Fruit fly (Drosophila melanogaster) whole organism, prepupa: ENCODE measurements around the gene Mzt1.

Experiments
- Blimp-1 ChIP-seq: fragments of 200-800 bp; sonication (Bioruptor generic); optimal IDR thresholded peaks from 3 replicates; lab custom pipeline; 2017; ENCODE audit warnings: missing biosample characterization, missing genetic modification characterization, mild to moderate bottlenecking, moderate library complexity, missing genetic modification reagents
- CG11762 ChIP-seq: fragments of 200-800 bp; sonication (Bioruptor generic); optimal IDR thresholded peaks from 3 replicates; lab custom pipeline; 2016; ENCODE audit warnings: missing biosample characterization, missing genetic modification characterization; ENCODE audit not compliant: insufficient read depth
- CG34406 ChIP-seq: fragments of 200-800 bp; sonication (Bioruptor generic); optimal IDR thresholded peaks from 3 replicates; lab custom pipeline; 2016; ENCODE audit warnings: missing biosample characterization, missing genetic modification characterization
- CG3919 ChIP-seq: fragments of 200-800 bp; sonication (Bioruptor generic); optimal IDR thresholded peaks from 3 replicates; lab custom pipeline; 2016; ENCODE audit warnings: missing biosample characterization, missing genetic modification characterization
- CG6854 ChIP-seq: fragments of 200-800 bp; sonication (Bioruptor generic); optimal IDR thresholded peaks from 2 replicates; lab custom pipeline; 2017; ENCODE audit warnings: missing biosample characterization, mild to moderate bottlenecking, missing genetic modification characterization
- CG7368 ChIP-seq: fragments of 200-800 bp; sonication (Bioruptor generic); optimal IDR thresholded peaks from 3 replicates; lab custom pipeline; 2016; ENCODE audit warnings: missing biosample characterization, missing genetic modification characterization
- CG9139 ChIP-seq: fragments of 200-800 bp; sonication (Bioruptor generic); optimal IDR thresholded peaks from 3 replicates; lab custom pipeline; 2017; ENCODE audit warnings: missing biosample characterization, mild to moderate bottlenecking, missing genetic modification characterization
- cyc ChIP-seq: fragments of 200-800 bp; sonication (Bioruptor generic); optimal IDR thresholded peaks from 3 replicates; lab custom pipeline; 2016; ENCODE audit warnings: missing biosample characterization, missing genetic modification characterization
- dsx ChIP-seq: fragments of 200-800 bp; optimal IDR thresholded peaks from 3 replicates; lab custom pipeline; 2019; ENCODE audit warnings: missing biosample characterization, mild to moderate bottlenecking, missing genetic modification characterization, moderate library complexity; ENCODE audit not compliant: poor library complexity, severe bottlenecking
- net ChIP-seq: fragments of 200-800 bp; sonication (Bioruptor generic); optimal IDR thresholded peaks from 3 replicates; lab custom pipeline; 2016; ENCODE audit warnings: missing biosample characterization, missing genetic modification characterization
- salr ChIP-seq, 2 experiments: fragments of 200-800 bp; sonication (Bioruptor generic); optimal IDR thresholded peaks; 3 replicates each; lab custom pipeline; 2016 to 2018; ENCODE audit warnings: missing biosample characterization in 2 of 2, missing genetic modification characterization in 2 of 2, mild to moderate bottlenecking in 1 of 2
- ss ChIP-seq, 2 experiments: fragments of 200-800 bp; sonication (Bioruptor generic); optimal IDR thresholded peaks; 2 replicates in 1 of 2; 3 replicates in 1 of 2; lab custom pipeline; 2017 to 2018; ENCODE audit warnings: mild to moderate bottlenecking in 2 of 2, missing biosample characterization in 2 of 2, missing genetic modification characterization in 2 of 2, moderate library complexity in 1 of 2

- TF ChIP-seq salr (GFP tag; optimal IDR thresholded peaks at IDR 0.05; lab: Kevin White, UChicago) (no peak), ss (GFP tag; optimal IDR thresholded peaks at IDR 0.05; lab: Kevin White, UChicago) (no peak), CG3919 (GFP tag; lab: Kevin White, UChicago) (peak; percentile 21), Blimp-1 (GFP tag; lab: Kevin White, UChicago) (no peak), CG7368 (GFP tag; lab: Kevin White, UChicago) (no peak), CG34406 (no peak), dsx (GFP tag; lab: Kevin White, UChicago) (peak; percentile 23), CG6854 (GFP tag; lab: Kevin White, UChicago) (peak; percentile 51), CG11762 (GFP tag; lab: Kevin White, UChicago) (no peak), CG9139 (GFP tag; lab: Kevin White, UChicago) (no peak), net (GFP tag; lab: Kevin White, UChicago) (no peak), cyc (GFP tag; lab: Kevin White, UChicago) (no peak)
These were observed 1.2 kb upstream of the Mzt1 start for dm6 chr3L:2387816-2388215.
